Fruit fly (Drosophila melanogaster) whole organism, embryonic: ENCODE results near the gene CG42726.

ENCODE experiments used
- BEAF-32 ChIP-seq: fragments of 200-800 bp; sonication (Bioruptor generic); optimal IDR thresholded peaks from 3 replicates; lab custom pipeline; 2017; ENCODE audit warnings: missing biosample characterization, missing genetic modification characterization, mild to moderate bottlenecking, moderate library complexity, missing genetic modification reagents
- BtbVII ChIP-seq: fragments of 200-800 bp; sonication (Bioruptor generic); optimal IDR thresholded peaks from 3 replicates; lab custom pipeline; 2017; ENCODE audit warnings: missing biosample characterization, mild to moderate bottlenecking, missing genetic modification characterization
- CG1024 ChIP-seq: fragments of 200-800 bp; sonication (Bioruptor generic); IDR thresholded peaks from 2 replicates; pipeline ENCODE4 v1.3.6; 2022; ENCODE audit warnings: missing biosample characterization, missing genetic modification characterization
- CG10543 ChIP-seq: fragments of 200-800 bp; sonication (Bioruptor generic); optimal IDR thresholded peaks from 3 replicates; lab custom pipeline; 2017; ENCODE audit warnings: missing biosample characterization, mild to moderate bottlenecking, missing genetic modification characterization, moderate library complexity
- CG10565 ChIP-seq: fragments of 200-800 bp; sonication (Bioruptor generic); optimal IDR thresholded peaks from 3 replicates; lab custom pipeline; 2016; ENCODE audit warnings: missing biosample characterization, mild to moderate bottlenecking, missing genetic modification characterization
- CG12391 ChIP-seq: fragments of 200-800 bp; sonication (Bioruptor generic); optimal IDR thresholded peaks from 3 replicates; lab custom pipeline; 2018; ENCODE audit warnings: missing biosample characterization, mild to moderate bottlenecking, missing genetic modification characterization, moderate library complexity
- CG12659 ChIP-seq: fragments of 200-800 bp; sonication (Bioruptor generic); optimal IDR thresholded peaks from 3 replicates; lab custom pipeline; 2017; ENCODE audit warnings: mild to moderate bottlenecking, missing biosample characterization, missing genetic modification reagents, missing genetic modification characterization
- CG12744 ChIP-seq: fragments of 200-800 bp; sonication (Bioruptor generic); optimal IDR thresholded peaks from 2 replicates; lab custom pipeline; 2016; ENCODE audit warnings: missing biosample characterization, missing genetic modification characterization
- CG2116 ChIP-seq: fragments of 200-800 bp; sonication (Bioruptor generic); optimal IDR thresholded peaks from 3 replicates; lab custom pipeline; 2018; ENCODE audit warnings: missing biosample characterization, mild to moderate bottlenecking, missing genetic modification characterization
- CG2120 ChIP-seq: fragments of 200-800 bp; sonication (Bioruptor generic); optimal IDR thresholded peaks from 3 replicates; lab custom pipeline; 2016; ENCODE audit warnings: missing biosample characterization, missing genetic modification characterization
- CG2129 ChIP-seq: fragments of 200-800 bp; sonication (Bioruptor generic); IDR thresholded peaks from 2 replicates; pipeline ENCODE4 v1.3.6; 2022; ENCODE audit warnings: missing biosample characterization, missing genetic modification characterization; ENCODE audit not compliant: partially characterized antibody
- CG31441 ChIP-seq: fragments of 200-800 bp; sonication (Bioruptor generic); IDR thresholded peaks from 2 replicates; pipeline ENCODE4 v1.3.6; 2022; ENCODE audit warnings: missing biosample characterization, missing genetic modification characterization
- CG33213 ChIP-seq: fragments of 200-800 bp; sonication (Bioruptor generic); optimal IDR thresholded peaks from 3 replicates; lab custom pipeline; 2016; ENCODE audit warnings: missing biosample characterization, missing genetic modification characterization
- CG3847 ChIP-seq: fragments of 200-800 bp; sonication (Bioruptor generic); IDR thresholded peaks from 2 replicates; pipeline ENCODE4 v1.3.6; 2022; ENCODE audit warnings: missing biosample characterization, missing genetic modification characterization
- CG4617 ChIP-seq: fragments of 200-800 bp; sonication (Bioruptor generic); optimal IDR thresholded peaks from 3 replicates; lab custom pipeline; 2016; ENCODE audit warnings: missing biosample characterization, missing genetic modification characterization, borderline replicate concordance
- CG7928 ChIP-seq: fragments of 200-800 bp; sonication (Bioruptor generic); optimal IDR thresholded peaks from 2 replicates; lab custom pipeline; 2017; ENCODE audit warnings: missing biosample characterization, mild to moderate bottlenecking, missing genetic modification characterization
- CG9437 ChIP-seq: fragments of 200-800 bp; sonication (Bioruptor generic); optimal IDR thresholded peaks from 2 replicates; lab custom pipeline; 2018; ENCODE audit warnings: missing biosample characterization, mild to moderate bottlenecking, missing genetic modification characterization
- CG9932 ChIP-seq: fragments of 200-800 bp; sonication (Bioruptor generic); IDR thresholded peaks from 2 replicates; pipeline ENCODE4 v1.3.6; 2022; ENCODE audit warnings: missing biosample characterization, missing genetic modification characterization
- Doc3 ChIP-seq: fragments of 200-800 bp; sonication (Bioruptor generic); IDR thresholded peaks from 3 replicates; pipeline ENCODE4 v1.3.6; 2022; ENCODE audit warnings: missing biosample characterization, missing genetic modification characterization; ENCODE audit not compliant: partially characterized antibody
- Dp ChIP-seq: fragments of 200-800 bp; sonication (Bioruptor generic); optimal IDR thresholded peaks from 2 replicates; lab custom pipeline; 2018; ENCODE audit warnings: missing biosample characterization, mild to moderate bottlenecking, missing genetic modification characterization, moderate library complexity
- HmgD ChIP-seq: fragments of 200-800 bp; sonication (Bioruptor generic); optimal IDR thresholded peaks from 3 replicates; lab custom pipeline; 2016; ENCODE audit warnings: missing biosample characterization, missing genetic modification characterization
- HmgZ ChIP-seq: fragments of 200-800 bp; sonication (Bioruptor generic); optimal IDR thresholded peaks from 2 replicates; lab custom pipeline; 2018; ENCODE audit warnings: missing biosample characterization, mild to moderate bottlenecking, missing genetic modification characterization
- Hr51 ChIP-seq, 2 experiments: fragments of 200-800 bp; sonication (Bioruptor generic); optimal IDR thresholded peaks; 2 replicates in 1 of 2; 3 replicates in 1 of 2; lab custom pipeline; 2016 to 2018; ENCODE audit warnings: missing biosample characterization in 2 of 2, missing genetic modification characterization in 2 of 2, mild to moderate bottlenecking in 1 of 2, moderate library complexity in 1 of 2
- MBD-R2 ChIP-seq: fragments of 200-800 bp; sonication (Bioruptor generic); IDR thresholded peaks from 2 replicates; pipeline ENCODE4 v1.3.6; 2022; ENCODE audit warnings: missing biosample characterization, missing genetic modification characterization
- Mad ChIP-seq: fragments of 200-800 bp; sonication (Bioruptor generic); optimal IDR thresholded peaks from 2 replicates; lab custom pipeline; 2016; ENCODE audit warnings: missing biosample characterization, missing genetic modification characterization
- NfI ChIP-seq: fragments of 200-800 bp; sonication (Bioruptor generic); optimal IDR thresholded peaks from 3 replicates; lab custom pipeline; 2018; ENCODE audit warnings: missing biosample characterization, mild to moderate bottlenecking, missing genetic modification characterization, moderate library complexity
- PHDP ChIP-seq: fragments of 200-800 bp; sonication (Bioruptor generic); optimal IDR thresholded peaks from 3 replicates; lab custom pipeline; 2018; ENCODE audit warnings: missing biosample characterization, mild to moderate bottlenecking, missing genetic modification characterization, moderate library complexity
- Pdp1 ChIP-seq, 2 experiments: fragments of 200-800 bp; sonication (Bioruptor generic); optimal IDR thresholded peaks; 3 replicates each; lab custom pipeline; 2016; ENCODE audit warnings: missing biosample characterization in 2 of 2, missing genetic modification characterization in 2 of 2, mild to moderate bottlenecking in 1 of 2, moderate library complexity in 1 of 2
- Side ChIP-seq: fragments of 200-800 bp; sonication (Bioruptor generic); optimal IDR thresholded peaks from 2 replicates; lab custom pipeline; 2016; ENCODE audit warnings: missing biosample characterization, missing genetic modification characterization
- Sin3A ChIP-seq: fragments of >200 bp; optimal IDR thresholded peaks from 2 replicates; lab custom pipeline; 2018
- Stat92E ChIP-seq, 3 experiments: fragments of >200 bp in 2 of 3; fragments of 200-800 bp in 1 of 3; sonication (Bioruptor generic) in 1 of 3; optimal IDR thresholded peaks; 2 replicates each; lab custom pipeline; 2017 to 2019; ENCODE audit warnings: missing biosample characterization in 3 of 3, missing genetic modification characterization in 3 of 3, mild to moderate bottlenecking in 1 of 3, moderate library complexity in 1 of 3
- caup ChIP-seq: fragments of 200-800 bp; sonication (Bioruptor generic); optimal IDR thresholded peaks from 3 replicates; lab custom pipeline; 2017; ENCODE audit warnings: missing biosample characterization, mild to moderate bottlenecking, missing genetic modification characterization, moderate library complexity; ENCODE audit not compliant: severe bottlenecking
- ci ChIP-seq: fragments of 200-800 bp; sonication (Bioruptor generic); IDR thresholded peaks from 3 replicates; pipeline ENCODE4 v1.3.6; 2022; ENCODE audit warnings: missing biosample characterization, missing genetic modification characterization
- cwo ChIP-seq: fragments of 200-800 bp; sonication (Bioruptor generic); optimal IDR thresholded peaks from 3 replicates; lab custom pipeline; 2017; ENCODE audit warnings: missing biosample characterization, missing genetic modification characterization, mild to moderate bottlenecking, moderate library complexity, missing genetic modification reagents
- dpn ChIP-seq, 2 experiments: fragments of 200-800 bp; sonication (Bioruptor generic); optimal IDR thresholded peaks; 3 replicates each; lab custom pipeline; 2016; ENCODE audit warnings: missing biosample characterization in 2 of 2, missing genetic modification characterization in 2 of 2
- en ChIP-seq: fragments of 200-800 bp; sonication (Bioruptor generic); optimal IDR thresholded peaks from 2 replicates; lab custom pipeline; 2016; ENCODE audit warnings: missing biosample characterization, missing genetic modification characterization
- gfzf ChIP-seq: fragments of 200-800 bp; sonication (Bioruptor generic); optimal IDR thresholded peaks from 2 replicates; lab custom pipeline; 2016; ENCODE audit warnings: missing biosample characterization, mild to moderate bottlenecking, missing genetic modification characterization, moderate library complexity
- grau ChIP-seq: fragments of 200-800 bp; optimal IDR thresholded peaks from 3 replicates; lab custom pipeline; 2019; ENCODE audit warnings: missing biosample characterization, mild to moderate bottlenecking, missing genetic modification characterization, moderate library complexity
- gro ChIP-seq: fragments of 200-800 bp; sonication (Bioruptor generic); optimal IDR thresholded peaks from 2 replicates; lab custom pipeline; 2016; ENCODE audit warnings: missing biosample characterization, missing genetic modification characterization
- ind ChIP-seq: fragments of 200-800 bp; sonication (Bioruptor generic); optimal IDR thresholded peaks from 3 replicates; lab custom pipeline; 2016; ENCODE audit warnings: missing biosample characterization, missing genetic modification characterization
- psq ChIP-seq: fragments of 200-800 bp; sonication (Bioruptor generic); optimal IDR thresholded peaks from 2 replicates; lab custom pipeline; 2017; ENCODE audit warnings: missing biosample characterization, missing genetic modification characterization
- row ChIP-seq: fragments of 200-800 bp; sonication (Bioruptor generic); IDR thresholded peaks from 3 replicates; pipeline ENCODE4 v1.3.6; 2022; ENCODE audit warnings: missing biosample characterization, missing genetic modification characterization
- sens ChIP-seq: fragments of 200-800 bp; sonication (Bioruptor generic); peaks from one replicate; lab custom pipeline; 2016; ENCODE audit warnings: missing biosample characterization, missing genetic modification characterization
- sima ChIP-seq: fragments of 200-800 bp; sonication (Bioruptor generic); optimal IDR thresholded peaks from 2 replicates; lab custom pipeline; 2016; ENCODE audit warnings: missing biosample characterization, missing genetic modification characterization
- sisA ChIP-seq: fragments of 200-800 bp; sonication (Bioruptor generic); IDR thresholded peaks from 2 replicates; pipeline ENCODE4 v1.3.6; 2022; ENCODE audit warnings: missing biosample characterization, missing genetic modification characterization
- slbo ChIP-seq: fragments of 200-800 bp; sonication (Bioruptor generic); IDR thresholded peaks from 2 replicates; pipeline ENCODE4 v1.3.6; 2022; ENCODE audit warnings: missing biosample characterization, missing genetic modification characterization
- stwl ChIP-seq: fragments of 200-800 bp; sonication (Bioruptor generic); optimal IDR thresholded peaks from 3 replicates; lab custom pipeline; 2018; ENCODE audit warnings: missing biosample characterization, mild to moderate bottlenecking, missing genetic modification characterization, moderate library complexity
- sug ChIP-seq: fragments of 200-800 bp; optimal IDR thresholded peaks from 2 replicates; lab custom pipeline; 2019; ENCODE audit warnings: missing biosample characterization, mild to moderate bottlenecking, missing genetic modification characterization, moderate library complexity
- tio ChIP-seq: fragments of 200-800 bp; sonication (Bioruptor generic); optimal IDR thresholded peaks from 2 replicates; lab custom pipeline; 2017; ENCODE audit warnings: missing biosample characterization, missing genetic modification characterization, inconsistent platforms
- unc-4 ChIP-seq: fragments of 200-800 bp; sonication (Bioruptor generic); IDR thresholded peaks from 2 replicates; pipeline ENCODE4 v1.3.6; 2022; ENCODE audit warnings: missing biosample characterization, missing genetic modification characterization; ENCODE audit not compliant: partially characterized antibody

The CG42726 gene

dm6 chr3R:15330472-15330871 lies 17.4 kb upstream of the CG42726 start, which contains the start of gene mRpL9 (continued):
- TF ChIP-seq CG31441 (GFP tag; lab: Robert Waterston, UW) (peak; percentile 98), unc-4 (GFP tag; lab: Robert Waterston, UW) (peak; percentile 39; the same call in 1 of the 2 replicates), Dp (GFP tag; lab: Kevin White, UChicago) (peak; percentile 61), slbo (GFP tag; lab: Robert Waterston, UW) (peak; percentile 63), CG10565 (GFP tag; lab: Kevin White, UChicago) (no peak), Side (GFP tag; lab: Kevin White, UChicago) (no peak), row (GFP tag; lab: Robert Waterston, UW) (peak; percentile 72), grau (tag; lab: Kevin White, UChicago) (peak; percentile 39), HmgZ (tag; lab: Kevin White, UChicago) (peak; percentile 58), MBD-R2 (peak; percentile 86), CG12391 (peak; percentile 42), en (GFP tag; lab: Kevin White, UChicago) (no peak), BtbVII (GFP tag; lab: Kevin White, UChicago) (no peak), CG1024 (no peak), sima (GFP tag; lab: Kevin White, UChicago) (no peak), CG4617 (GFP tag; lab: Kevin White, UChicago) (peak; percentile 76), ci (GFP tag; lab: Robert Waterston, UW) (0 out of 3 replicates have a peak, but pooled peaks have one; percentile 37), caup (GFP tag; lab: Kevin White, UChicago) (no peak), CG2129 (GFP tag; lab: Robert Waterston, UW) (no peak), Pdp1 (GFP tag; optimal IDR thresholded peaks at IDR 0.05; lab: Kevin White, UChicago) (peak in 1 of 2 experiments; percentile 93), PHDP (tag; lab: Kevin White, UChicago) (peak; percentile 32), CG9437 (peak; percentile 90), cwo (GFP tag; lab: Kevin White, UChicago) (no peak), CG2116 (GFP tag; lab: Kevin White, UChicago) (peak; percentile 16), Stat92E (GFP tag; optimal IDR thresholded peaks at IDR 0.05; lab: Kevin White, UChicago) (no peak), Hr51 (GFP tag; optimal IDR thresholded peaks at IDR 0.05; lab: Kevin White, UChicago) (no peak), BEAF-32 (peak; percentile 68), sisA (GFP tag; lab: Robert Waterston, UW) (no peak), HmgD (peak; percentile 17), CG9932 (GFP tag; lab: Robert Waterston, UW) (peak; percentile 60), ind (peak; percentile 21), sens (GFP tag; lab: Kevin White, UChicago) (peak; percentile 47), Sin3A (peak; percentile 43), CG10543 (GFP tag; lab: Kevin White, UChicago) (no peak), CG7928 (GFP tag; lab: Kevin White, UChicago) (no peak), stwl (tag; lab: Kevin White, UChicago) (peak; percentile 48), Doc3 (GFP tag; lab: Robert Waterston, UW) (peak; percentile 34; the same call in 1 of the 3 replicates), Mad (peak; percentile 22), sug (tag; lab: Kevin White, UChicago) (peak; percentile 34), CG2120 (GFP tag; lab: Kevin White, UChicago) (peak; percentile 59), psq (GFP tag; lab: Kevin White, UChicago) (no peak), gfzf (peak; percentile 31), NfI (GFP tag; lab: Kevin White, UChicago) (peak; percentile 4), tio (no peak), CG33213 (GFP tag; lab: Kevin White, UChicago) (no peak), CG12744 (GFP tag; lab: Kevin White, UChicago) (peak; percentile 5), gro (GFP tag; lab: Kevin White, UChicago) (no peak), dpn (GFP tag; optimal IDR thresholded peaks at IDR 0.05; lab: Kevin White, UChicago) (peak in 1 of 2 experiments; percentile 34), CG3847 (GFP tag; lab: Robert Waterston, UW) (peak; percentile 58), CG12659 (GFP tag; lab: Kevin White, UChicago) (peak; percentile 46)
